Worm (Caenorhabditis elegans) whole organism, L4 larva: ENCODE results near the gene msp-38.

Source experiments
- F10B5.3 ChIP-seq: sonication (generic microtip); optimal IDR thresholded peaks from 2 replicates; lab custom pipeline; 2016; ENCODE audit warnings: mild to moderate bottlenecking, missing genetic modification characterization, missing compliant biosample characterization
- F26F4.8 ChIP-seq: fragments of 200-800 bp; sonication (Bioruptor generic); conservative IDR thresholded peaks from 2 replicates; pipeline ENCODE4 v1.3.6; 2022; ENCODE audit warnings: missing genetic modification characterization, missing compliant biosample characterization
- F44E2.7 ChIP-seq: fragments of 200-800 bp; sonication (Bioruptor generic); IDR thresholded peaks from 2 replicates; pipeline ENCODE4 v2.1.2; 2022; ENCODE audit warnings: missing genetic modification characterization, missing compliant biosample characterization
- T20F7.1 ChIP-seq: fragments of 200-800 bp; sonication (Bioruptor generic); optimal IDR thresholded peaks from 2 replicates; lab custom pipeline; 2018; ENCODE audit warnings: mild to moderate bottlenecking, missing genetic modification characterization, missing compliant biosample characterization
- Y105C5A.15 ChIP-seq: fragments of 200-800 bp; sonication (Bioruptor generic); IDR thresholded peaks from 2 replicates; pipeline ENCODE4 v1.3.6; 2022; ENCODE audit warnings: missing genetic modification characterization, missing compliant biosample characterization
- Y48G9A.11 ChIP-seq: fragments of 200-800 bp; sonication (Bioruptor generic); IDR thresholded peaks from 2 replicates; pipeline ENCODE4 v1.3.6; 2022; ENCODE audit warnings: missing genetic modification reagents, missing genetic modification characterization, missing compliant biosample characterization
- Y5F2A.4 ChIP-seq: fragments of 200-800 bp; sonication (Bioruptor generic); optimal IDR thresholded peaks from 2 replicates; lab custom pipeline; 2018; ENCODE audit warnings: mild to moderate bottlenecking, missing genetic modification characterization, missing compliant biosample characterization
- Y75B8A.6 ChIP-seq: fragments of 200-800 bp; sonication (Bioruptor generic); IDR thresholded peaks from 2 replicates; pipeline ENCODE4 v1.3.6; 2022; ENCODE audit warnings: missing genetic modification reagents, missing genetic modification characterization, missing compliant biosample characterization
- aha-1 ChIP-seq: fragments of 150-350 bp; peaks from one replicate; lab custom pipeline; 2014; ENCODE audit warnings: missing biosample characterization, missing genetic modification characterization
- ama-1 ChIP-seq: fragments of 150-350 bp; optimal IDR thresholded peaks from 2 replicates; lab custom pipeline; 2014; ENCODE audit warnings: inconsistent platforms, mixed read lengths
- ceh-20 ChIP-seq: fragments of 200-800 bp; sonication (Bioruptor generic); IDR thresholded peaks from 2 replicates; pipeline ENCODE4 v1.3.6; 2022; ENCODE audit warnings: missing genetic modification reagents, missing genetic modification characterization, missing compliant biosample characterization
- ceh-28 ChIP-seq: fragments of 150-350 bp; optimal IDR thresholded peaks from 2 replicates; lab custom pipeline; 2014; ENCODE audit warnings: missing biosample characterization, missing genetic modification reagents, missing genetic modification characterization
- ceh-44 ChIP-seq: fragments of 200-800 bp; sonication (Bioruptor generic); IDR thresholded peaks from 2 replicates; pipeline ENCODE4 v1.3.6; 2022; ENCODE audit warnings: missing genetic modification reagents, missing genetic modification characterization, missing compliant biosample characterization
- ceh-82 ChIP-seq: sonication (generic microtip); optimal IDR thresholded peaks from 2 replicates; lab custom pipeline; 2017; ENCODE audit warnings: missing biosample characterization, missing genetic modification characterization
- ctbp-1 ChIP-seq: fragments of 200-800 bp; sonication (Bioruptor generic); IDR thresholded peaks from 2 replicates; pipeline ENCODE4 v1.3.6; 2022; ENCODE audit warnings: missing genetic modification reagents, missing genetic modification characterization, missing compliant biosample characterization
- daf-8 ChIP-seq: fragments of 200-800 bp; sonication (Bioruptor generic); IDR thresholded peaks from 2 replicates; pipeline ENCODE4 v1.3.6; 2022; ENCODE audit warnings: missing genetic modification characterization, missing compliant biosample characterization
- dmd-8 ChIP-seq: fragments of 200-800 bp; sonication (Bioruptor generic); IDR thresholded peaks from 2 replicates; pipeline ENCODE4 v1.3.6; 2022; ENCODE audit warnings: missing genetic modification characterization, missing compliant biosample characterization
- dpl-1 ChIP-seq: fragments of 150-350 bp; optimal IDR thresholded peaks from 2 replicates; lab custom pipeline; 2014; ENCODE audit warnings: missing biosample characterization, missing genetic modification reagents, missing genetic modification characterization
- fkh-10 ChIP-seq: fragments of 150-350 bp; optimal IDR thresholded peaks from 2 replicates; lab custom pipeline; 2014; ENCODE audit warnings: missing biosample characterization, missing genetic modification reagents, missing genetic modification characterization
- fos-1 ChIP-seq: fragments of 150-350 bp; optimal IDR thresholded peaks from 2 replicates; lab custom pipeline; 2014; ENCODE audit warnings: missing biosample characterization, missing genetic modification characterization
- gei-8 ChIP-seq: fragments of 200-800 bp; sonication (Bioruptor generic); optimal IDR thresholded peaks from 2 replicates; lab custom pipeline; 2018; ENCODE audit warnings: mild to moderate bottlenecking, missing genetic modification characterization, missing compliant biosample characterization
- hlh-11 ChIP-seq: fragments of 200-800 bp; sonication (Bioruptor generic); optimal IDR thresholded peaks from 2 replicates; lab custom pipeline; 2018; ENCODE audit warnings: mild to moderate bottlenecking, missing genetic modification characterization, missing compliant biosample characterization
- jun-1 ChIP-seq: fragments of 150-350 bp; optimal IDR thresholded peaks from 2 replicates; lab custom pipeline; 2014; ENCODE audit warnings: missing biosample characterization, missing genetic modification reagents, missing genetic modification characterization
- lim-7 ChIP-seq: fragments of 200-800 bp; sonication (Bioruptor generic); IDR thresholded peaks from 2 replicates; pipeline ENCODE4 v1.3.6; 2022; ENCODE audit warnings: missing genetic modification characterization, missing compliant biosample characterization
- lin-29 ChIP-seq: fragments of 200-800 bp; sonication (Bioruptor generic); IDR thresholded peaks from 2 replicates; pipeline ENCODE4 v1.3.6; 2022; ENCODE audit warnings: missing genetic modification reagents, missing genetic modification characterization, missing compliant biosample characterization
- lin-38 ChIP-seq: fragments of 200-800 bp; sonication (Bioruptor generic); IDR thresholded peaks from 2 replicates; pipeline ENCODE4 v1.3.6; 2022; ENCODE audit warnings: missing genetic modification reagents, missing genetic modification characterization, missing compliant biosample characterization
- lin-39 ChIP-seq: fragments of 150-350 bp; optimal IDR thresholded peaks from 2 replicates; lab custom pipeline; 2014; ENCODE audit warnings: missing biosample characterization, missing genetic modification reagents, missing genetic modification characterization
- lir-3 ChIP-seq: sonication (generic microtip); optimal IDR thresholded peaks from 2 replicates; lab custom pipeline; 2016; ENCODE audit warnings: mild to moderate bottlenecking, missing genetic modification characterization, missing compliant biosample characterization
- lsy-2 ChIP-seq, 2 experiments: fragments of 150-350 bp in 1 of 2; sonication (generic microtip) in 1 of 2; optimal IDR thresholded peaks; 2 replicates each; lab custom pipeline; 2014 to 2017; ENCODE audit warnings: missing biosample characterization in 2 of 2, missing genetic modification characterization in 2 of 2
- madf-5 ChIP-seq, 2 experiments: fragments of 200-800 bp; sonication (Bioruptor generic); IDR thresholded peaks; 2 replicates each; pipeline ENCODE4 v1.3.6; 2022; ENCODE audit warnings: missing compliant biosample characterization in 2 of 2, missing genetic modification characterization in 2 of 2
- mdl-1 ChIP-seq, 2 experiments: fragments of 150-350 bp in 1 of 2; sonication (generic microtip) in 1 of 2; optimal IDR thresholded peaks; 2 replicates each; lab custom pipeline; 2014 to 2017; ENCODE audit warnings: missing biosample characterization in 2 of 2, missing genetic modification characterization in 2 of 2
- nhr-10 ChIP-seq: fragments of 150-350 bp; optimal IDR thresholded peaks from 2 replicates; lab custom pipeline; 2014; ENCODE audit warnings: missing biosample characterization, missing genetic modification characterization
- nhr-11 ChIP-seq: fragments of 150-350 bp; optimal IDR thresholded peaks from 2 replicates; lab custom pipeline; 2014; ENCODE audit warnings: missing biosample characterization, missing genetic modification characterization
- nhr-41 ChIP-seq: fragments of 200-800 bp; sonication (Bioruptor generic); IDR thresholded peaks from 2 replicates; pipeline ENCODE4 v1.3.6; 2022; ENCODE audit warnings: missing genetic modification reagents, missing genetic modification characterization, missing compliant biosample characterization
- nhr-42 ChIP-seq: fragments of 200-800 bp; sonication (Bioruptor generic); IDR thresholded peaks from 2 replicates; pipeline ENCODE4 v1.3.6; 2022; ENCODE audit warnings: missing genetic modification characterization, missing compliant biosample characterization
- nhr-48 ChIP-seq: sonication (generic microtip); optimal IDR thresholded peaks from 2 replicates; lab custom pipeline; 2016; ENCODE audit warnings: mild to moderate bottlenecking, missing genetic modification characterization, missing compliant biosample characterization
- nhr-77 ChIP-seq: fragments of 150-350 bp; optimal IDR thresholded peaks from 2 replicates; lab custom pipeline; 2014; ENCODE audit warnings: missing biosample characterization, missing genetic modification characterization
- pha-4 ChIP-seq, 2 experiments: fragments of 150-350 bp in 1 of 2; fragments of 200-800 bp in 1 of 2; sonication (Bioruptor generic) in 1 of 2; IDR thresholded peaks in 1 of 2; optimal IDR thresholded peaks in 1 of 2; 2 replicates each; pipeline versions ENCODE4 v1.3.6 to Lab custom; 2014 to 2022; ENCODE audit warnings: missing genetic modification characterization in 2 of 2, missing genetic modification reagents in 2 of 2, missing biosample characterization in 1 of 2, missing compliant biosample characterization in 1 of 2
- php-3 ChIP-seq: fragments of 200-800 bp; sonication (Bioruptor generic); IDR thresholded peaks from 2 replicates; pipeline ENCODE4 v1.3.6; 2022; ENCODE audit warnings: missing genetic modification reagents, missing genetic modification characterization, missing compliant biosample characterization
- pqm-1 ChIP-seq: sonication (generic microtip); optimal IDR thresholded peaks from 2 replicates; lab custom pipeline; 2017; ENCODE audit warnings: missing biosample characterization, missing genetic modification characterization
- rbr-2 ChIP-seq: sonication (generic microtip); optimal IDR thresholded peaks from 2 replicates; lab custom pipeline; 2016; ENCODE audit warnings: missing genotype, missing genetic modification characterization, missing compliant biosample characterization
- saeg-2 ChIP-seq: fragments of 200-800 bp; sonication (Bioruptor generic); IDR thresholded peaks from 2 replicates; pipeline ENCODE4 v1.3.6; 2022; ENCODE audit warnings: missing genetic modification reagents, missing genetic modification characterization, missing compliant biosample characterization
- skn-1 ChIP-seq: fragments of 150-350 bp; optimal IDR thresholded peaks from 2 replicates; lab custom pipeline; 2014; ENCODE audit warnings: missing biosample characterization, missing genetic modification characterization
- snpc-4 ChIP-seq: fragments of 150-350 bp; optimal IDR thresholded peaks from 2 replicates; lab custom pipeline; 2014; ENCODE audit warnings: missing biosample characterization, missing genetic modification characterization
- tag-97 ChIP-seq: fragments of 200-800 bp; sonication (Bioruptor generic); IDR thresholded peaks from 2 replicates; pipeline ENCODE4 v1.3.6; 2022; ENCODE audit warnings: missing genetic modification characterization, missing compliant biosample characterization
- unc-39 ChIP-seq: sonication (generic microtip); optimal IDR thresholded peaks from 2 replicates; lab custom pipeline; 2017; ENCODE audit warnings: missing biosample characterization, missing genetic modification characterization
- vab-7 ChIP-seq: fragments of 200-800 bp; sonication (Bioruptor generic); IDR thresholded peaks from 2 replicates; pipeline ENCODE4 v1.3.6; 2022; ENCODE audit warnings: missing genetic modification reagents, missing genetic modification characterization, missing compliant biosample characterization
- zfp-2 ChIP-seq: sonication (generic microtip); optimal IDR thresholded peaks from 2 replicates; lab custom pipeline; 2016; ENCODE audit warnings: mild to moderate bottlenecking, missing genetic modification characterization, missing compliant biosample characterization
- zfp-3 ChIP-seq: fragments of 200-800 bp; sonication (Bioruptor generic); conservative IDR thresholded peaks from 2 replicates; pipeline ENCODE4 v1.3.6; 2022; ENCODE audit warnings: missing genetic modification reagents, missing genetic modification characterization, missing compliant biosample characterization
- zip-2 ChIP-seq: fragments of 150-350 bp; optimal IDR thresholded peaks from 2 replicates; lab custom pipeline; 2014; ENCODE audit warnings: missing biosample characterization, missing genetic modification characterization
- ztf-7 ChIP-seq: fragments of 150-350 bp; optimal IDR thresholded peaks from 2 replicates; lab custom pipeline; 2014; ENCODE audit warnings: missing biosample characterization, missing genetic modification characterization

msp-38 gene

ce11 chrIV:10129957-10130356, 13.6 kb downstream of the msp-38 start, which contains the start of gene glt-3:
Gene glt-3 (plus strand): TSS chrIV:10130257.
- TF ChIP-seq ceh-44 (GFP tag; lab: Robert Waterston, UW) (no peak), vab-7 (GFP tag; lab: Robert Waterston, UW) (no peak), Y48G9A.11 (no peak), F26F4.8 (GFP tag; lab: Robert Waterston, UW) (no peak), snpc-4 (no peak), madf-5 (GFP tag; IDR thresholded peaks at IDR 0.05; lab: Robert Waterston, UW) (no peak), Y5F2A.4 (GFP tag; lab: Kevin White, UChicago) (no peak), nhr-41 (GFP tag; lab: Robert Waterston, UW) (no peak), lsy-2 (tag; optimal IDR thresholded peaks at IDR 0.05; lab: Kevin White, UChicago) (no peak), zfp-2 (no peak), jun-1 (tag; lab: Kevin White, UChicago) (no peak), ceh-20 (GFP tag; lab: Robert Waterston, UW) (no peak)

ce11 chrIV:10128906-10129386, 14.6 kb downstream of the msp-38 start, which contains the start of the genes gtbp-1 and K08F4.3:
Gene gtbp-1 (minus strand): TSS chrIV:10128956.
Gene K08F4.3 (plus strand): TSS chrIV:10129257.
- peak; percentile 98 for TF ChIP-seq aha-1 (tag; lab: Kevin White, UChicago)
- no peak for TF ChIP-seq skn-1 (tag; lab: Kevin White, UChicago)
- TF ChIP-seq madf-5 (GFP tag; IDR thresholded peaks at IDR 0.05; lab: Robert Waterston, UW) = no peak
- no peak for TF ChIP-seq lin-39 (tag; lab: Kevin White, UChicago)
- TF ChIP-seq nhr-77 (tag; lab: Kevin White, UChicago) = peak; percentile 66
- 0 out of 2 replicates have a peak, but pooled peaks have one; percentile 22 for TF ChIP-seq ceh-20 (GFP tag; lab: Robert Waterston, UW)
- no peak for TF ChIP-seq dmd-8 (GFP tag; lab: Robert Waterston, UW)
- no peak for TF ChIP-seq F10B5.3 (tag; lab: Kevin White, UChicago)
- TF ChIP-seq dpl-1 (GFP tag; lab: Kevin White, UChicago) = peak; percentile 90
- TF ChIP-seq nhr-10 (tag; lab: Kevin White, UChicago) = no peak
- no peak for TF ChIP-seq lir-3 (tag; lab: Kevin White, UChicago)
- no peak for TF ChIP-seq T20F7.1 (GFP tag; lab: Kevin White, UChicago)
- no peak for TF ChIP-seq ceh-28 (tag; lab: Kevin White, UChicago)
- no peak for TF ChIP-seq saeg-2 (GFP tag; lab: Robert Waterston, UW)
- TF ChIP-seq rbr-2 (tag; lab: Kevin White, UChicago) = peak; percentile 57
- TF ChIP-seq ceh-82 (tag; lab: Kevin White, UChicago) = no peak
- TF ChIP-seq gei-8 (GFP tag; lab: Kevin White, UChicago) = no peak
- TF ChIP-seq zfp-2 = peak; percentile 72
- TF ChIP-seq ctbp-1 = no peak
- TF ChIP-seq F44E2.7 (GFP tag; lab: Robert Waterston, UW) = no peak
- peak in 1 of 2 experiments; percentile 8 for TF ChIP-seq mdl-1 (tag; optimal IDR thresholded peaks at IDR 0.05; lab: Kevin White, UChicago)
- peak; percentile 60 for TF ChIP-seq nhr-11 (tag; lab: Kevin White, UChicago)
- no peak for TF ChIP-seq lim-7 (GFP tag; lab: Robert Waterston, UW)
- no peak for TF ChIP-seq unc-39 (tag; lab: Kevin White, UChicago)
- no peak for TF ChIP-seq daf-8 (GFP tag; lab: Robert Waterston, UW)
- TF ChIP-seq tag-97 (GFP tag; lab: Robert Waterston, UW) = no peak
- no peak for TF ChIP-seq fos-1 (tag; lab: Kevin White, UChicago)
- no peak for TF ChIP-seq Y48G9A.11
- no peak for TF ChIP-seq nhr-48 (tag; lab: Kevin White, UChicago)
- TF ChIP-seq nhr-42 (GFP tag; lab: Robert Waterston, UW) = no peak
- TF ChIP-seq lin-29 (GFP tag; lab: Robert Waterston, UW) = no peak
- TF ChIP-seq zip-2 (tag; lab: Kevin White, UChicago) = no peak
- no peak for TF ChIP-seq pha-4 (GFP tag; IDR thresholded peaks at IDR 0.05; lab: Robert Waterston, UW)
- TF ChIP-seq pha-4 (tag; optimal IDR thresholded peaks at IDR 0.05; lab: Kevin White, UChicago) = peak; percentile 59
- TF ChIP-seq pqm-1 (tag; lab: Kevin White, UChicago) = no peak
- no peak; the same call in 1 of the 2 replicates for TF ChIP-seq lin-38 (GFP tag; lab: Robert Waterston, UW)
- TF ChIP-seq php-3 (GFP tag; lab: Robert Waterston, UW) = no peak
- no peak for TF ChIP-seq zfp-3 (GFP tag; lab: Robert Waterston, UW)
- no peak for TF ChIP-seq ztf-7 (tag; lab: Kevin White, UChicago)
- TF ChIP-seq Y105C5A.15 = no peak
- no peak for TF ChIP-seq lsy-2 (tag; optimal IDR thresholded peaks at IDR 0.05; lab: Kevin White, UChicago)
- TF ChIP-seq Y75B8A.6 (GFP tag; lab: Robert Waterston, UW) = no peak
- no peak for TF ChIP-seq fkh-10 (GFP tag; lab: Kevin White, UChicago)
- no peak for TF ChIP-seq hlh-11 (tag; lab: Kevin White, UChicago)
- TF ChIP-seq ama-1 (lab: Kevin White, UChicago) = peak; percentile 16
